Fruit fly (Drosophila melanogaster) S2 (cell line): ENCODE data around the gene Edem1.

Experiments used
- CG8478 ChIP-seq: fragments of >200 bp; optimal IDR thresholded peaks from 2 replicates; lab custom pipeline; 2018
- CTCF ChIP-seq, 2 experiments: fragments of >200 bp; optimal IDR thresholded peaks; 2 replicates each; lab custom pipeline; 2018

DNA sequence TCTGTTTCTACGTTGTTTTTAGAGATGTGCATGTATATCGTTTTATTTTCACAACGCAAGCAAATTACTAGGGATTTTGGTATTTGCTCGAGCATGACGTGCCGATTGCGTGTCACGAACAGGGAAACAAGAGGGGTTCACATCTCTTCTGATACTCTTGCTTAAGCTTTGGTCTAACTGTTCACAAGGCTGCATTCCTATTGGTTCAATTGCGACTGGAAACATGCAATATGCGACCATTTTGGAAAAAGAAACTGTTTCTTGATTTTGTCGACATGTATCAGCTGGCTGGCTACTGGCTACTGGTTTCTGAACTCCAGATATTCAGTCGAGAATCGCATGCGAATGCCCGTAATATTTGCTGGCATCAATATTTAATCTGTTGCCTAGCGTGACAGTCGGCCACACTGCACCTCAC, 28.5 kb downstream of the Edem1 start, which contains the start of gene Coa8:
- TF ChIP-seq CG8478 (lab: Kevin White, UChicago) (no peak), CTCF (optimal IDR thresholded peaks at IDR 0.05; lab: Kevin White, UChicago) (no peak)
